Fruit fly (Drosophila melanogaster) whole organism, embryonic: Measurements from ENCODE around the gene Hexo1.

Experiments used
- Abd-B ChIP-seq: fragments of 200-800 bp; sonication (Bioruptor generic); optimal IDR thresholded peaks from 2 replicates; lab custom pipeline; 2018; ENCODE audit warnings: missing biosample characterization, mild to moderate bottlenecking, missing genetic modification characterization, moderate library complexity
- Antp ChIP-seq: fragments of 200-800 bp; sonication (Bioruptor generic); optimal IDR thresholded peaks from 3 replicates; lab custom pipeline; 2016; ENCODE audit warnings: missing biosample characterization, missing genetic modification characterization
- Atf-2 ChIP-seq: fragments of 200-800 bp; sonication (Bioruptor generic); optimal IDR thresholded peaks from 2 replicates; lab custom pipeline; 2016; ENCODE audit warnings: missing biosample characterization, missing genetic modification characterization
- CG10267 ChIP-seq: fragments of 200-800 bp; sonication (Bioruptor generic); optimal IDR thresholded peaks from 2 replicates; lab custom pipeline; 2018; ENCODE audit warnings: missing biosample characterization, mild to moderate bottlenecking, missing genetic modification characterization, moderate library complexity
- CG10431 ChIP-seq: fragments of 200-800 bp; sonication (Bioruptor generic); optimal IDR thresholded peaks from 3 replicates; lab custom pipeline; 2018; ENCODE audit warnings: missing biosample characterization, mild to moderate bottlenecking, missing genetic modification characterization
- CG11723 ChIP-seq: fragments of 200-800 bp; sonication (Bioruptor generic); optimal IDR thresholded peaks from 2 replicates; lab custom pipeline; 2017; ENCODE audit warnings: missing biosample characterization, mild to moderate bottlenecking, missing genetic modification characterization
- CG12659 ChIP-seq: fragments of 200-800 bp; sonication (Bioruptor generic); optimal IDR thresholded peaks from 3 replicates; lab custom pipeline; 2017; ENCODE audit warnings: mild to moderate bottlenecking, missing biosample characterization, missing genetic modification reagents, missing genetic modification characterization
- CG13424 ChIP-seq: fragments of 200-800 bp; sonication (Bioruptor generic); optimal IDR thresholded peaks from 2 replicates; lab custom pipeline; 2019; ENCODE audit warnings: missing biosample characterization, mild to moderate bottlenecking, missing genetic modification characterization, moderate library complexity
- CG14710 ChIP-seq: fragments of 200-800 bp; sonication (Bioruptor generic); optimal IDR thresholded peaks from 3 replicates; lab custom pipeline; 2019; ENCODE audit warnings: missing biosample characterization, mild to moderate bottlenecking, missing genetic modification characterization, moderate library complexity
- CG15073 ChIP-seq: fragments of 200-800 bp; sonication (Bioruptor generic); optimal IDR thresholded peaks from 2 replicates; lab custom pipeline; 2016; ENCODE audit warnings: missing biosample characterization, missing genetic modification characterization
- CG15479 ChIP-seq: fragments of 200-800 bp; sonication (Bioruptor generic); optimal IDR thresholded peaks from 3 replicates; lab custom pipeline; 2019; ENCODE audit warnings: missing biosample characterization, mild to moderate bottlenecking, missing genetic modification characterization, moderate library complexity
- CG17359 ChIP-seq: fragments of 200-800 bp; sonication (Bioruptor generic); optimal IDR thresholded peaks from 3 replicates; lab custom pipeline; 2018; ENCODE audit warnings: missing biosample characterization, mild to moderate bottlenecking, missing genetic modification characterization, moderate library complexity
- CG18011 ChIP-seq: fragments of 200-800 bp; sonication (Bioruptor generic); optimal IDR thresholded peaks from 2 replicates; lab custom pipeline; 2017; ENCODE audit warnings: missing biosample characterization, missing genetic modification characterization, mild to moderate bottlenecking, moderate library complexity, missing genotype
- CG2712 ChIP-seq: fragments of 200-800 bp; optimal IDR thresholded peaks from 3 replicates; lab custom pipeline; 2019; ENCODE audit warnings: missing biosample characterization, mild to moderate bottlenecking, missing genetic modification characterization, moderate library complexity
- CG31224 ChIP-seq: fragments of 200-800 bp; sonication (Bioruptor generic); IDR thresholded peaks from 2 replicates; pipeline ENCODE4 v1.3.6; 2022; ENCODE audit warnings: missing biosample characterization, missing genetic modification characterization
- CG3726 ChIP-seq: fragments of 200-800 bp; sonication (Bioruptor generic); IDR thresholded peaks from 3 replicates; pipeline ENCODE4, ENCODE4 v1.3.6; 2022; ENCODE audit warnings: missing biosample characterization, missing genetic modification characterization
- CG4360 ChIP-seq: fragments of 200-800 bp; sonication (Bioruptor generic); IDR thresholded peaks from 2 replicates; pipeline ENCODE4 v1.3.6; 2022; ENCODE audit warnings: missing biosample characterization, missing genetic modification characterization
- CG5180 ChIP-seq: fragments of 200-800 bp; sonication (Bioruptor generic); optimal IDR thresholded peaks from 3 replicates; lab custom pipeline; 2017; ENCODE audit warnings: missing biosample characterization, missing genetic modification characterization, mild to moderate bottlenecking, moderate library complexity, missing genetic modification reagents
- CG7963 ChIP-seq: fragments of 200-800 bp; sonication (Bioruptor generic); IDR thresholded peaks from 3 replicates; pipeline ENCODE4 v1.3.6; 2022; ENCODE audit warnings: missing biosample characterization, missing genetic modification characterization; ENCODE audit not compliant: partially characterized antibody
- CG8089 ChIP-seq: fragments of 200-800 bp; sonication (Bioruptor generic); optimal IDR thresholded peaks from 3 replicates; lab custom pipeline; 2016; ENCODE audit warnings: missing biosample characterization, missing genetic modification characterization
- CG8290 ChIP-seq, 3 experiments: fragments of 200-800 bp; sonication (Bioruptor generic); optimal IDR thresholded peaks; 2 replicates each; lab custom pipeline; 2016 to 2019; ENCODE audit warnings: missing biosample characterization in 3 of 3, missing genetic modification characterization in 3 of 3, mild to moderate bottlenecking in 2 of 3, moderate library complexity in 1 of 3
- Dref ChIP-seq: fragments of 200-800 bp; sonication (Bioruptor generic); IDR thresholded peaks from 2 replicates; pipeline ENCODE4 v1.3.6; 2022; ENCODE audit warnings: missing biosample characterization, missing genetic modification characterization
- ERR ChIP-seq: fragments of 200-800 bp; sonication (Bioruptor generic); optimal IDR thresholded peaks from 2 replicates; lab custom pipeline; 2016; ENCODE audit warnings: missing biosample characterization, missing genetic modification characterization
- HLHmδ ChIP-seq: fragments of 200-800 bp; sonication (Bioruptor generic); optimal IDR thresholded peaks from 2 replicates; lab custom pipeline; 2018; ENCODE audit warnings: missing biosample characterization, mild to moderate bottlenecking, missing genetic modification characterization, moderate library complexity
- HmgZ ChIP-seq: fragments of 200-800 bp; sonication (Bioruptor generic); optimal IDR thresholded peaks from 2 replicates; lab custom pipeline; 2018; ENCODE audit warnings: missing biosample characterization, mild to moderate bottlenecking, missing genetic modification characterization
- Hmx ChIP-seq: fragments of 200-800 bp; sonication (Bioruptor generic); optimal IDR thresholded peaks from 2 replicates; lab custom pipeline; 2016; ENCODE audit warnings: missing biosample characterization, missing genetic modification characterization
- MESR4 ChIP-seq: fragments of 200-800 bp; sonication (Bioruptor generic); optimal IDR thresholded peaks from 2 replicates; lab custom pipeline; 2018; ENCODE audit warnings: missing biosample characterization, mild to moderate bottlenecking, missing genetic modification characterization, moderate library complexity
- Med ChIP-seq: fragments of 200-800 bp; sonication (Bioruptor generic); peaks from one replicate; lab custom pipeline; 2016; ENCODE audit warnings: missing biosample characterization, missing genetic modification characterization, mild to moderate bottlenecking, inconsistent platforms, moderate library complexity
- Mes4 ChIP-seq: fragments of 200-800 bp; sonication (Bioruptor generic); optimal IDR thresholded peaks from 2 replicates; lab custom pipeline; 2016; ENCODE audit warnings: missing biosample characterization, missing genetic modification characterization
- Vsx1 ChIP-seq: fragments of 200-800 bp; sonication (Bioruptor generic); optimal IDR thresholded peaks from 2 replicates; lab custom pipeline; 2017; ENCODE audit warnings: missing biosample characterization, mild to moderate bottlenecking, missing genetic modification characterization, missing genetic modification reagents
- ash1 ChIP-seq: fragments of 200-800 bp; sonication (Bioruptor generic); optimal IDR thresholded peaks from 2 replicates; lab custom pipeline; 2018; ENCODE audit warnings: missing biosample characterization, mild to moderate bottlenecking, missing genetic modification characterization
- cg ChIP-seq: fragments of 200-800 bp; sonication (Bioruptor generic); optimal IDR thresholded peaks from 3 replicates; lab custom pipeline; 2019; ENCODE audit warnings: missing biosample characterization, mild to moderate bottlenecking, missing genetic modification characterization, moderate library complexity
- crol ChIP-seq: fragments of 200-800 bp; sonication (Bioruptor generic); IDR thresholded peaks from 2 replicates; pipeline ENCODE4 v1.3.6; 2022; ENCODE audit warnings: missing biosample characterization, missing genetic modification characterization
- da ChIP-seq: fragments of 200-800 bp; sonication (Bioruptor generic); optimal IDR thresholded peaks from 2 replicates; lab custom pipeline; 2016; ENCODE audit warnings: missing biosample characterization, missing genetic modification characterization
- eve ChIP-seq, 2 experiments: fragments of >200 bp; optimal IDR thresholded peaks; 2 replicates each; lab custom pipeline; 2017; ENCODE audit warnings: missing biosample characterization in 2 of 2, missing genetic modification characterization in 2 of 2
- fd96Cb ChIP-seq: fragments of 200-800 bp; sonication (Bioruptor generic); optimal IDR thresholded peaks from 2 replicates; lab custom pipeline; 2018; ENCODE audit warnings: missing biosample characterization, mild to moderate bottlenecking, missing genetic modification characterization, moderate library complexity
- gt ChIP-seq: fragments of 200-800 bp; sonication (Bioruptor generic); IDR thresholded peaks from 2 replicates; pipeline ENCODE4 v1.3.6; 2022; ENCODE audit warnings: missing biosample characterization, missing genetic modification characterization
- kah ChIP-seq: fragments of 200-800 bp; sonication (Bioruptor generic); optimal IDR thresholded peaks from 2 replicates; lab custom pipeline; 2018; ENCODE audit warnings: missing biosample characterization, mild to moderate bottlenecking, missing genetic modification characterization
- klu ChIP-seq: fragments of 200-800 bp; sonication (Bioruptor generic); IDR thresholded peaks from 2 replicates; pipeline ENCODE4 v1.3.6; 2022; ENCODE audit warnings: missing biosample characterization, missing genetic modification characterization
- kni ChIP-seq: fragments of 200-800 bp; sonication (Bioruptor generic); optimal IDR thresholded peaks from 3 replicates; lab custom pipeline; 2017; ENCODE audit warnings: mild to moderate bottlenecking, missing biosample characterization, missing genetic modification reagents, missing genetic modification characterization
- luna ChIP-seq: fragments of 200-800 bp; sonication (Bioruptor generic); optimal IDR thresholded peaks from 2 replicates; lab custom pipeline; 2016; ENCODE audit warnings: missing biosample characterization, missing genetic modification characterization
- nau ChIP-seq: fragments of 200-800 bp; sonication (Bioruptor generic); optimal IDR thresholded peaks from 3 replicates; lab custom pipeline; 2017; ENCODE audit warnings: missing biosample characterization, mild to moderate bottlenecking, missing genetic modification characterization, missing genetic modification reagents
- p53 ChIP-seq: fragments of 200-800 bp; sonication (Bioruptor generic); optimal IDR thresholded peaks from 2 replicates; lab custom pipeline; 2016; ENCODE audit warnings: missing biosample characterization, missing genetic modification characterization
- phol ChIP-seq: fragments of 200-800 bp; sonication (Bioruptor generic); optimal IDR thresholded peaks from 3 replicates; lab custom pipeline; 2018; ENCODE audit warnings: missing biosample characterization, mild to moderate bottlenecking, missing genetic modification characterization, moderate library complexity
- shn ChIP-seq: fragments of 200-800 bp; sonication (Bioruptor generic); optimal IDR thresholded peaks from 3 replicates; lab custom pipeline; 2016; ENCODE audit warnings: missing biosample characterization, missing genetic modification characterization
- slbo ChIP-seq: fragments of 200-800 bp; sonication (Bioruptor generic); IDR thresholded peaks from 2 replicates; pipeline ENCODE4 v1.3.6; 2022; ENCODE audit warnings: missing biosample characterization, missing genetic modification characterization
- tin ChIP-seq: fragments of 200-800 bp; sonication (Bioruptor generic); optimal IDR thresholded peaks from 3 replicates; lab custom pipeline; 2016; ENCODE audit warnings: missing biosample characterization, missing genetic modification characterization
- trem ChIP-seq: fragments of 200-800 bp; optimal IDR thresholded peaks from 3 replicates; lab custom pipeline; 2019; ENCODE audit warnings: missing biosample characterization, mild to moderate bottlenecking, missing genetic modification characterization, moderate library complexity
- twi ChIP-seq: fragments of 200-800 bp; optimal IDR thresholded peaks from 2 replicates; lab custom pipeline; 2019; ENCODE audit warnings: missing biosample characterization, mild to moderate bottlenecking, missing genetic modification characterization, moderate library complexity
- vfl ChIP-seq: fragments of 200-800 bp; sonication (Bioruptor generic); optimal IDR thresholded peaks from 2 replicates; lab custom pipeline; 2016; ENCODE audit warnings: missing biosample characterization, missing genetic modification characterization
- vvl ChIP-seq: fragments of 200-800 bp; sonication (Bioruptor generic); IDR thresholded peaks from 2 replicates; pipeline ENCODE4 v1.3.6; 2022; ENCODE audit warnings: missing biosample characterization, missing genetic modification characterization

Hexo1 gene

DNA sequence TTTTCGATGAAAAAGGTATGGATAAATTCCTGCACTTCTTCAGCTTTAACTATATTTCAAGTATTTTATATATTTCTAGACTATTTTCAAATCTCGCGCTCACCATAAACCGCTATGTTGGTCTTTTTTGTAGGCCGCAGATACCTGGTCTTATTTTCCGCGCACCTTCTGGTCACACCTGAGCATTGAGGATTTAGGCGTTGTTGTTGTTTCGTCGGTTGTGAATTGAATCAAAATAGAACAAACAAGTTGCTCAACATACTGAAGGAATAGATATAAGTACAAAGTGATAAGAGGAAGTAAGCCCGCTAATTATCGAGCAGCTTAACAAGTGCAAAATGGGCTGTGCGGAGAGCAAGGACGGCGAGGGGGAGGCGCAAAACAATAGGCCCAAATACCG is 10.6 kb upstream of the Hexo1 start, which contains the start of gene Ctl1 (continued):
- TF ChIP-seq kah (GFP tag; lab: Kevin White, UChicago) = peak; percentile 88
- TF ChIP-seq klu (GFP tag; lab: Robert Waterston, UW) = no peak
- TF ChIP-seq MESR4 = peak; percentile 34
- TF ChIP-seq HLHmδ (GFP tag; lab: Kevin White, UChicago) = no peak
- peak; percentile 26 for TF ChIP-seq CG10267 (tag; lab: Kevin White, UChicago)
- no peak for TF ChIP-seq twi (tag; lab: Kevin White, UChicago)
- no peak for TF ChIP-seq fd96Cb
- no peak for TF ChIP-seq Vsx1 (GFP tag; lab: Kevin White, UChicago)
- TF ChIP-seq gt (GFP tag; lab: Robert Waterston, UW) = no peak
- TF ChIP-seq Mes4 (GFP tag; lab: Kevin White, UChicago) = no peak
- TF ChIP-seq Dref (GFP tag; lab: Robert Waterston, UW) = no peak
- no peak for TF ChIP-seq CG7963 (GFP tag; lab: Robert Waterston, UW)
- no peak for TF ChIP-seq eve (GFP tag; optimal IDR thresholded peaks at IDR 0.05; lab: Kevin White, UChicago)
- no peak for TF ChIP-seq Antp (GFP tag; lab: Kevin White, UChicago)
- TF ChIP-seq shn (GFP tag; lab: Kevin White, UChicago) = no peak
- peak; percentile 55 for TF ChIP-seq Med (GFP tag; lab: Kevin White, UChicago)
- TF ChIP-seq CG10431 (GFP tag; lab: Kevin White, UChicago) = no peak
- no peak for TF ChIP-seq CG17359 (tag; lab: Kevin White, UChicago)
- no peak for TF ChIP-seq CG5180 (GFP tag; lab: Kevin White, UChicago)
- peak; percentile 42 for TF ChIP-seq trem
- TF ChIP-seq CG3726 (GFP tag; lab: Robert Waterston, UW) = no peak
- no peak for TF ChIP-seq kni (GFP tag; lab: Kevin White, UChicago)
- TF ChIP-seq CG11723 = no peak
- TF ChIP-seq CG13424 (tag; lab: Kevin White, UChicago) = no peak
- no peak for TF ChIP-seq nau (GFP tag; lab: Kevin White, UChicago)
- TF ChIP-seq luna (GFP tag; lab: Kevin White, UChicago) = no peak
- no peak for TF ChIP-seq tin (GFP tag; lab: Kevin White, UChicago)
- TF ChIP-seq phol (tag; lab: Kevin White, UChicago) = no peak
- TF ChIP-seq da = no peak
- no peak for TF ChIP-seq ERR (GFP tag; lab: Kevin White, UChicago)
- TF ChIP-seq Atf-2 = no peak
- no peak for TF ChIP-seq CG2712 (tag; lab: Kevin White, UChicago)
- no peak for TF ChIP-seq CG8290 (GFP tag; optimal IDR thresholded peaks at IDR 0.05; lab: Kevin White, UChicago)
- TF ChIP-seq CG8290 (tag; optimal IDR thresholded peaks at IDR 0.05; lab: Kevin White, UChicago) = no peak
- peak; percentile 12 for TF ChIP-seq CG14710 (tag; lab: Kevin White, UChicago)
- no peak for TF ChIP-seq CG15073 (GFP tag; lab: Kevin White, UChicago)
- TF ChIP-seq p53 (GFP tag; lab: Kevin White, UChicago) = no peak
- TF ChIP-seq CG18011 = no peak
- TF ChIP-seq HmgZ (tag; lab: Kevin White, UChicago) = peak; percentile 31
- TF ChIP-seq CG31224 = no peak
- TF ChIP-seq vvl (GFP tag; lab: Robert Waterston, UW) = no peak
- peak; percentile 13 for TF ChIP-seq CG12659
- no peak for TF ChIP-seq cg (GFP tag; lab: Kevin White, UChicago)
- TF ChIP-seq CG4360 (GFP tag; lab: Robert Waterston, UW) = peak; percentile 90
- no peak for TF ChIP-seq vfl (GFP tag; lab: Kevin White, UChicago)
- no peak for TF ChIP-seq CG8089 (GFP tag; lab: Kevin White, UChicago)
- no peak for TF ChIP-seq Abd-B (GFP tag; lab: Kevin White, UChicago)
- no peak for TF ChIP-seq Hmx (GFP tag; lab: Kevin White, UChicago)
- peak; percentile 5 for TF ChIP-seq CG15479 (GFP tag; lab: Kevin White, UChicago)
- no peak for TF ChIP-seq crol
- no peak for TF ChIP-seq slbo (GFP tag; lab: Robert Waterston, UW)
- TF ChIP-seq ash1 (GFP tag; lab: Kevin White, UChicago) = no peak
